Worm (Caenorhabditis elegans) whole organism, young adult: Measurements from ENCODE around the gene cnc-8.

Source experiments
- B0336.3 ChIP-seq: fragments of 200-800 bp; sonication (Bioruptor generic); IDR thresholded peaks from 2 replicates; pipeline ENCODE4 v1.3.6; 2022; ENCODE audit warnings: missing genetic modification characterization, missing compliant biosample characterization
- F33H1.4 ChIP-seq: fragments of 200-800 bp; sonication (Bioruptor generic); IDR thresholded peaks from 2 replicates; pipeline ENCODE4 v1.3.6; 2022; ENCODE audit warnings: missing genetic modification reagents, missing genetic modification characterization, missing compliant biosample characterization
- F37B4.10 ChIP-seq: fragments of 200-800 bp; sonication (Bioruptor generic); IDR thresholded peaks from 2 replicates; pipeline ENCODE4 v1.3.6; 2022; ENCODE audit warnings: missing genetic modification characterization, missing compliant biosample characterization
- F39B2.1 ChIP-seq: fragments of 200-800 bp; sonication (Bioruptor generic); IDR thresholded peaks from 2 replicates; pipeline ENCODE4 v1.3.6; 2022; ENCODE audit warnings: missing genetic modification reagents, missing genetic modification characterization, missing compliant biosample characterization
- F57A8.1 ChIP-seq: fragments of 200-800 bp; sonication (Bioruptor generic); optimal IDR thresholded peaks from 2 replicates; lab custom pipeline; 2018; ENCODE audit warnings: mild to moderate bottlenecking, missing genetic modification characterization, moderate library complexity, missing compliant biosample characterization
- K11D2.4 ChIP-seq: fragments of 200-800 bp; sonication (Bioruptor generic); IDR thresholded peaks from 2 replicates; pipeline ENCODE4 v1.3.6; 2022; ENCODE audit warnings: missing genetic modification reagents, missing genetic modification characterization, missing compliant biosample characterization
- Y53F4B.3 ChIP-seq: fragments of 200-800 bp; sonication (Bioruptor generic); IDR thresholded peaks from 2 replicates; pipeline ENCODE4 v1.3.6; 2022; ENCODE audit warnings: missing genetic modification reagents, missing genetic modification characterization, missing compliant biosample characterization
- Y95B8A.8 ChIP-seq: fragments of 200-800 bp; sonication (Bioruptor generic); IDR thresholded peaks from 2 replicates; pipeline ENCODE4 v1.3.6; 2022; ENCODE audit warnings: missing genetic modification reagents, missing genetic modification characterization, missing compliant biosample characterization
- ama-1 ChIP-seq, 3 experiments: fragments of 150-350 bp in 1 of 3; sonication (generic microtip) in 2 of 3; optimal IDR thresholded peaks; 2 replicates each; lab custom pipeline; 2014 to 2018; ENCODE audit warnings: missing biosample characterization in 2 of 3, missing genetic modification characterization in 2 of 3, missing genetic modification reagents in 2 of 3
- aptf-2 ChIP-seq: fragments of 200-800 bp; sonication (Bioruptor generic); conservative IDR thresholded peaks from 2 replicates; pipeline ENCODE4 v1.3.6; 2022; ENCODE audit warnings: missing genetic modification reagents, missing genetic modification characterization, missing compliant biosample characterization
- atf-7 ChIP-seq: sonication (generic microtip); optimal IDR thresholded peaks from 2 replicates; lab custom pipeline; 2017; ENCODE audit warnings: mild to moderate bottlenecking, missing genetic modification characterization, missing compliant biosample characterization
- attf-6 ChIP-seq: fragments of 200-800 bp; sonication (Bioruptor generic); IDR thresholded peaks from 2 replicates; pipeline ENCODE4 v1.3.6; 2022; ENCODE audit warnings: missing genetic modification reagents, missing genetic modification characterization, missing compliant biosample characterization
- efl-1 ChIP-seq: fragments of 150-350 bp; optimal IDR thresholded peaks from 2 replicates; lab custom pipeline; 2014; ENCODE audit warnings: missing biosample characterization, missing genetic modification reagents, missing genetic modification characterization
- ekl-4 ChIP-seq: fragments of 200-800 bp; sonication (Bioruptor generic); IDR thresholded peaks from 2 replicates; pipeline ENCODE4 v1.3.6; 2022; ENCODE audit warnings: missing genetic modification reagents, missing genetic modification characterization, missing compliant biosample characterization
- hmg-1.2 ChIP-seq: fragments of 200-800 bp; sonication (Bioruptor generic); IDR thresholded peaks from 2 replicates; pipeline ENCODE4 v1.3.6; 2022; ENCODE audit warnings: missing genetic modification reagents, missing genetic modification characterization, missing compliant biosample characterization
- hrde-1 ChIP-seq: sonication (generic microtip); optimal IDR thresholded peaks from 2 replicates; lab custom pipeline; 2016; ENCODE audit warnings: missing genetic modification characterization, mild to moderate bottlenecking, missing compliant biosample characterization, moderate library complexity, missing genotype, missing genetic modification reagents, borderline replicate concordance
- hsf-1 ChIP-seq: fragments of 200-800 bp; sonication (Bioruptor generic); IDR thresholded peaks from 2 replicates; pipeline ENCODE4 v1.3.6; 2022; ENCODE audit warnings: missing genetic modification reagents, missing genetic modification characterization, missing compliant biosample characterization
- lin-35 ChIP-seq, 3 experiments: fragments of 150-350 bp in 2 of 3; sonication (generic microtip) in 1 of 3; optimal IDR thresholded peaks; 2 replicates each; lab custom pipeline; 2014 to 2018; ENCODE audit warnings: missing biosample characterization in 3 of 3, missing genetic modification characterization in 3 of 3, missing genetic modification reagents in 3 of 3
- madf-6 ChIP-seq: fragments of 200-800 bp; sonication (Bioruptor generic); IDR thresholded peaks from 2 replicates; pipeline ENCODE4 v1.3.6; 2022; ENCODE audit warnings: missing genetic modification reagents, missing genetic modification characterization, missing compliant biosample characterization
- madf-8 ChIP-seq: fragments of 200-800 bp; sonication (Bioruptor generic); conservative IDR thresholded peaks from 2 replicates; pipeline ENCODE4 v1.3.6; 2022; ENCODE audit warnings: missing genetic modification reagents, missing genetic modification characterization, missing compliant biosample characterization
- nhr-179 ChIP-seq: sonication (generic microtip); optimal IDR thresholded peaks from 2 replicates; lab custom pipeline; 2016; ENCODE audit warnings: mild to moderate bottlenecking, missing genetic modification characterization, missing compliant biosample characterization
- snpc-1.1 ChIP-seq: sonication (generic microtip); optimal IDR thresholded peaks from 2 replicates; lab custom pipeline; 2017; ENCODE audit warnings: missing genetic modification characterization, mild to moderate bottlenecking, missing compliant biosample characterization, antibody characterized with exemption, moderate library complexity, missing genotype, missing genetic modification reagents; ENCODE audit not compliant: insufficient read depth
- sptf-2 ChIP-seq: fragments of 200-800 bp; sonication (Bioruptor generic); optimal IDR thresholded peaks from 2 replicates; lab custom pipeline; 2018; ENCODE audit warnings: mild to moderate bottlenecking, missing genetic modification characterization, missing compliant biosample characterization
- ztf-26 ChIP-seq: sonication (generic microtip); optimal IDR thresholded peaks from 2 replicates; lab custom pipeline; 2017; ENCODE audit warnings: missing genetic modification characterization, missing compliant biosample characterization
- ztf-28 ChIP-seq: fragments of 200-800 bp; sonication (Bioruptor generic); IDR thresholded peaks from 2 replicates; pipeline ENCODE4 v1.3.6; 2022; ENCODE audit warnings: missing genetic modification reagents, missing genetic modification characterization, missing compliant biosample characterization
- ztf-6 ChIP-seq: fragments of 200-800 bp; sonication (Bioruptor generic); IDR thresholded peaks from 2 replicates; pipeline ENCODE4 v1.3.6; 2022; ENCODE audit warnings: missing genetic modification reagents, missing genetic modification characterization, missing compliant biosample characterization

Gene cnc-8

DNA sequence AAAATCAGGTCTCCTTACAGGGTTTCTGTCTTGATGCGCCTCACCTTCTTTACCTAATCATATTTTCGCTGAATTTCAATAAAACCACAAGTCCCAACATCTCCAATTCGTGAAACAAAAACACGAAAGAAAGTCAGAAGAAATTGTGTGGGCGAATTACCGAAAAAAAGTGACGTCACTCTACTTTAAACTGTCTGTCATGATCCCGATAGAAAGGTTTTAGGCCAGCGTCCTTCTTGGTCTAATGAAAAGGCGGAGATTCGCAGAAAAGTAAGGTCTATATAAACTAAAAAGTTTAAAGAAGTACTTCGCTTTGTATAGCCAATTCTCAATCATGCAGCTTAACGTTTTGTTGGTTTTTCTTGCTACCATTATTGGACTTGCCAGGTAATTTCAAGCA, at the start of gene cnc-8:
TSS of gene cnc-8 (plus strand) at position 307 of the 400 bp plus-strand sequence.
- TF ChIP-seq ztf-6 (GFP tag; lab: Robert Waterston, UW): no peak
- TF ChIP-seq atf-7 (tag; lab: Kevin White, UChicago): peak; percentile 70

DNA sequence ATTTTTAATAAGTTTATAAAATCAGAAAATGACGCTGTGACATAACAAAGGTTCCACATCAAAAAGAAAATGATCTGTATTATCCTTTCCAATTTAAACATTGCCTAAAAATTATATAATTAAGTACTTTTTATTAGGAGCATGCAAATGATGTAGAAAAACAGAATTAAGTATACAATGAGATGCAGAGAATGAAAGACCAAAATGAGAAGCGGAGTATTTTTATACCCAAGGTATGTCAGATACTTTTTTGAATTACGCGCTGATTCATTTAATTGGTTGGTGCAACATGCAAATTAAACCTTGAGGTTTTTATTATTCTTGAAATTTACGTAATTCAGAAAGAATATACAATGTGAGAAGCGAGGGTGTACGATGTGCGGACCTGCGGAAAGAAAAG, 46.4 kb upstream of the cnc-8 start, which contains the start of gene C32A9.1:
TSS of gene C32A9.1 (minus strand) at position 101 of the 400 bp plus-strand sequence.
- TF ChIP-seq ztf-6 (GFP tag; lab: Robert Waterston, UW) (no peak), Y95B8A.8 (GFP tag; lab: Robert Waterston, UW) (no peak), hsf-1 (no peak), F37B4.10 (GFP tag; lab: Robert Waterston, UW) (no peak), F57A8.1 (GFP tag; lab: Kevin White, UChicago) (no peak), ztf-26 (no peak), ztf-28 (GFP tag; lab: Robert Waterston, UW) (no peak), F39B2.1 (GFP tag; lab: Robert Waterston, UW) (no peak)

DNA sequence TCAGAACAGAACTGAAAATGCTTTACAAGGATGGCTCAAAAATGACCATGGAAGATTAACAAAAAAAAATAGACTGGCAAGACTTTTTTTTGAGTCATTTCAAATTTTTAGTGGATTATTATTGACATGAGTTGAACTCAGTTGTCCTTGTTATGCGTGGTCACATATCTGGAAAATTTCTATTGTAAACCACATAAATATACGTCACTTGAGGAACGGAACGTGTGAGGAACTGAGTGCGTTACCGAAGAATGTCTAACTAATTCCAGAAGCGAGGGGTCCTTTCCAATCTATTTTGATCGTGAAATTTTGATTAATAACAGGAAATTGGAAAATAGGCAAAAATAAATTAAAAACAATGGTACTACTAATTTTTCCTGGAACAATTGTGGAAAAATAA, 44.1 kb upstream of the cnc-8 start:
- TF ChIP-seq atf-7 (tag; lab: Kevin White, UChicago): no peak
- no peak for TF ChIP-seq F37B4.10 (GFP tag; lab: Robert Waterston, UW)
- no peak for TF ChIP-seq madf-6 (GFP tag; lab: Robert Waterston, UW)
- TF ChIP-seq efl-1 (GFP tag; lab: Kevin White, UChicago): no peak

DNA sequence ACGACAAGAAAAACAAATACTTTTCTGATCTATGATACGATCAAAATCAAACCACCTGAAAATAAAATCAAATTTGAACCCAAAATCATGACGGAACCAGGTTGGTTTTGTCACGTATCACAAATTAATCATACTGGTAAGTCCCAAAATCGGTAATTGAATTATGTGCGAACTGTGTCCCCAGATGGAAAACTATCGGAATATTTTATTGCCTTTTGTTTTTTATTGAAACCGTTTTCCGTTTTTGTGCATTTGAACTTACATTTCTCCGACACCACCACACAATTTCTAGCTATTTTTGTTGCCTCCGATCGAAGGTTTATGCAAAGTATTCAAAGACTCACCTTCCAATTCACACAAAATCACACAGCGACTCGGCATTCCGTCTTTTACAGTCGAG, 33.0 kb upstream of the cnc-8 start, which contains the start of gene F41E7.2:
TSS of gene F41E7.2 (plus strand) at position 301 of the 400 bp plus-strand sequence.
- TF ChIP-seq hsf-1 (no peak), aptf-2 (GFP tag; lab: Robert Waterston, UW) (no peak), ekl-4 (GFP tag; lab: Robert Waterston, UW) (no peak), sptf-2 (GFP tag; lab: Kevin White, UChicago) (no peak), Y95B8A.8 (GFP tag; lab: Robert Waterston, UW) (no peak)

DNA sequence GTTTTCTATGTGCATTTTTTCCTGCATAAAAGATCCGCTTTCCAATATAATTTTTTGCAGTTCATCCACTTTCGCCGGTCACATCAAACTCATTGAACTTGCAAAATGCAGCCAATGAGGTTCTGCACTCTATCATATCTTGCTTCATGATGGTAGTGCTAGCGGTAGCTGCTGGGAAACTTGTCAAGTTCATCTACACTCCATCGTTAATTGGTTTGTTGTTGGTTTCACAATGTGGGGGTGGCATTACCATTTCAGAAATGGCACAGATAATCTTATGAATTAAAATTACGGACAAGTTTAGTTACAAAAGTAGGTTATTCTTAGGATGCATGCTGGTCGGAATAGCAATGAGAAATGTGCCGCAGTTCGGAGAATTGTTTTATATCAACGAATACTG, 31.9 kb upstream of the cnc-8 start:
- TF ChIP-seq madf-8 (no peak), efl-1 (GFP tag; lab: Kevin White, UChicago) (no peak), hrde-1 (no peak), attf-6 (GFP tag; lab: Robert Waterston, UW) (no peak), Y53F4B.3 (GFP tag; lab: Robert Waterston, UW) (no peak), lin-35 (GFP tag; optimal IDR thresholded peaks at IDR 0.05; lab: Kevin White, UChicago) (no peak), snpc-1.1 (tag; lab: Kevin White, UChicago) (no peak), nhr-179 (tag; lab: Kevin White, UChicago) (no peak)

DNA sequence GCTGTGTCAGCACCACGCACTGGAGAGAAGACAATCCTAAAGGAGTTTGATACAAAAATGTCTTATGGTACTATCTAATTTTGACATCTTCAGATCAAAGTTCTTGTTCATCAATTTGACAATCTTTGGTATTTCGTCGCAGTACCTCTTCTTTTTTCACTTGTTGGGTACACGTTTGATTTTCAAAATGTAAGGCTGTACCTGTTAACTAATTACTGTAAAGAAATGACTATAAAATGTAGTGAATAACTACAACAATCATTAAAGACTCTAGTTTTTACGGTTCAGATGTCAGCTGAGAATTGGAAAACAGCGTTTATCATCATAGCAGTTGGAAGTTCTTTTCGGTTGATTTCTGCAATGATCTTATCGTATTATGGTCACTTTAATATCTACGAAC, 29.3 kb upstream of the cnc-8 start:
- TF ChIP-seq K11D2.4 (GFP tag; lab: Robert Waterston, UW) (no peak), ama-1 (optimal IDR thresholded peaks at IDR 0.05; lab: Kevin White, UChicago) (no peak), ama-1 (GFP tag; optimal IDR thresholded peaks at IDR 0.05; lab: Kevin White, UChicago) (no peak)

DNA sequence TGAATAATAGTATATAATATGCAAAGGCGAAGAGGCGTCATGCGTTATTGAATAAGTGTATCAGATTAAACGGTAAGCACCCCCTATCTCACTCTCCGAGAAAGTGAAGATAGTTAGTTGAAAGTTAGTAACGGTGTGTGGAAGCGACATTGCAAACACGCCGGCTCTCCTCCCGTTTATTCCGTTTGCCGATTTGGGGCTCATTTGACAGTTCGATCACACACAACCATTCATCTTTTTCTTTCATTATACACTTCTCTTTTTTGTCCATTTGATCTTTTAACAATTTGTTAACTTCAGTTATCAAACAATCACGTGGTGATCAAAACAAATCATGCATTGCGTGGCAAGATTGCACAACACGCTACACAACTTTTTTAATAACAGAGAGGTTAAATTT, 27.1 kb upstream of the cnc-8 start, which contains the start of gene slc-9B.1:
TSS of gene slc-9B.1 (plus strand) at position 301 of the 400 bp plus-strand sequence.
- TF ChIP-seq F33H1.4 (GFP tag; lab: Robert Waterston, UW): no peak
- TF ChIP-seq B0336.3 (GFP tag; lab: Robert Waterston, UW): no peak
- no peak for TF ChIP-seq madf-8
- no peak for TF ChIP-seq hmg-1.2 (GFP tag; lab: Robert Waterston, UW)
- no peak for TF ChIP-seq atf-7 (tag; lab: Kevin White, UChicago)
- TF ChIP-seq, all 124 proteins: peak for 0
